Fruit fly (Drosophila melanogaster): ENCODE results near the gene CG9427.

The CG9427 gene

DNA sequence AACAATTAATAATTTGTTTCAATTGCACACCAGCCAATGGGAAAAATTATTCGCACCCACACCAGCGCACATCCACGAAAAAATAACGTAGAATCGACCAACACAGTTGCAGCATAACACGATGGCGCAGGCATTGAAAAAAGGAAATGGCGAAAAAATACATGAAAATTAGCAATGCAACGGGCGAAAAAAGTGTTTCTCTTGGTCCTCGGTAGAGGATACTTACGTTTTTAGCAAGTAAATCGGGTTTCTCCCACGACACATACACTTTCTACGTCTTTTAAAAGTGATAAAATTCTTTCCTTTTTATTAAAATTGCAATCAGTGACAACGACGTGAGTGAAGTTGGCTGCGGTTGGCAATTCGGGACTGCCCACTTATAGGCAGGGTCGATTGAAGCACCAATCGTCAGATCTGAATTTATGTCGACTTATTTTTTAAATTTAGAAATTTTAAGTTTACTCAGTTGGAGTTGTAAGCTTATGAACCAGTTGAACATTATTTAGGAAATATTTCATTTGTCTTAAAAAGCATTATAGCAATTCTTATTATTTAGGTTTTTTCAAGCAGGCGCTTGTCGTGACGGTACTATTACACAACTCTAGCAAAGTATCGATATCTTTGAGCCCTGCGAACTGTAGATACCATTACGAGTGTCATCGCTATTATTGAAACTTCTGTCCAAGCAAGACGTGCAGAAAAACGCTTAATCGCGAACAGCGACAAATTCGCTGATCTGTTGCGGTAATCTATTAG is 49.2 kb downstream of the CG9427 start, which contains the start of the genes Kap-alpha3 and Son (continued):
- TF ChIP-seq Ptx1 (GFP tag; IDR thresholded peaks at IDR 0.05) (peak; percentile 90), ci (GFP tag; IDR thresholded peaks at IDR 0.05) (peak; percentile 95), zen (tag; optimal IDR thresholded peaks at IDR 0.05) (peak; percentile 83), pita (GFP tag; optimal IDR thresholded peaks at IDR 0.05) (no peak), CG15601 (tag; optimal IDR thresholded peaks at IDR 0.05) (peak; percentile 93), hb (GFP tag; IDR thresholded peaks at IDR 0.05; ENCODE audit: partially characterized antibody) (peak; percentile 67; the same call in 2 of the 3 replicates), CG17802 (tag; optimal IDR thresholded peaks at IDR 0.05) (peak; percentile 84), MESR4 (GFP tag; optimal IDR thresholded peaks at IDR 0.05) (peak; percentile 93), CG15514 (GFP tag; optimal IDR thresholded peaks at IDR 0.05) (peak; percentile 92), fd96Cb (tag; optimal IDR thresholded peaks at IDR 0.05) (peak; percentile 74), CG7928 (GFP tag; optimal IDR thresholded peaks at IDR 0.05) (peak; percentile 72), Camta (GFP tag; optimal IDR thresholded peaks at IDR 0.05) (peak; percentile 95), exex (tag; optimal IDR thresholded peaks at IDR 0.05) (peak; percentile 76)

Data from whole organism, embryonic.